Worm (Caenorhabditis elegans): ENCODE data around the gene Y57A10B.7.

DNA sequence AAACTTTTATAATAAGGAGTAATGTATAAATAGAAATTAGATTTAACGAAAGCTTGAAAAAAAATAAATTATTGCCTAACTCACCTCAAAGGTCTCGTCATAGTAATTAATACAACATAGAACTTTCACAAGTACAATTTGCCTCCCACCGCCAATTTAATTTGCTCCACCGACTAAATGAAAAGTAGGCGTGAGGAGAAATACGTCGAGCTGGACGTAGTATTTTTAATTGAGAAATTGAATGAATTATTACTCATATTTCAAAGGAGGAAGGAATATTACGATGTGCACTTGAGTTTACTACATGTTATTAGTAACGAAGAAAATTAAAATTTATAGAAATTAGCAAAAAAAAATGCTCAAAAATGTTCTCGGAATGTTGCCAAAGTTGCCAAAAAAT lies 44.9 kb upstream of the Y57A10B.7 start, which contains the start of gene Y57A10C.9:
- no peak for TF ChIP-seq him-1 (tag; optimal IDR thresholded peaks at IDR 0.05)
- TF ChIP-seq W03F9.2 (tag; optimal IDR thresholded peaks at IDR 0.05), result no peak
